Worm (Caenorhabditis elegans) whole organism, L2 larva: ENCODE measurements around the gene T22F7.3.
A peak's percentile ranks its signal among the peaks of the same experiment; 100 is the strongest.

Source experiments
- C34F6.9 ChIP-seq: fragments of 150-350 bp; optimal IDR thresholded peaks from 2 replicates; lab custom pipeline; 2014; ENCODE audit warnings: missing biosample characterization, missing genetic modification characterization
- F13H6.1 ChIP-seq: sonication (generic microtip); optimal IDR thresholded peaks from 2 replicates; lab custom pipeline; 2016; ENCODE audit warnings: missing genetic modification characterization, missing compliant biosample characterization
- R02D3.7 ChIP-seq: fragments of 150-350 bp; optimal IDR thresholded peaks from 2 replicates; lab custom pipeline; 2014; ENCODE audit warnings: missing biosample characterization, missing genetic modification characterization
- Y55F3AM.14 ChIP-seq: fragments of 200-800 bp; sonication (Bioruptor generic); optimal IDR thresholded peaks from 2 replicates; lab custom pipeline; 2018; ENCODE audit warnings: mild to moderate bottlenecking, missing genetic modification characterization, missing compliant biosample characterization
- ZK546.5 ChIP-seq: sonication (generic microtip); optimal IDR thresholded peaks from 2 replicates; lab custom pipeline; 2017; ENCODE audit warnings: missing biosample characterization, missing genetic modification characterization
- alr-1 ChIP-seq: fragments of 150-350 bp; optimal IDR thresholded peaks from 2 replicates; lab custom pipeline; 2014; ENCODE audit warnings: missing biosample characterization, missing genetic modification characterization
- aly-2 ChIP-seq: fragments of 150-350 bp; optimal IDR thresholded peaks from 2 replicates; lab custom pipeline; 2014; ENCODE audit warnings: missing biosample characterization, missing genetic modification characterization
- ama-1 ChIP-seq: fragments of 150-350 bp; optimal IDR thresholded peaks from 2 replicates; lab custom pipeline; 2018; ENCODE audit warnings: inconsistent platforms
- blmp-1 ChIP-seq: sonication (generic microtip); optimal IDR thresholded peaks from 2 replicates; lab custom pipeline; 2017; ENCODE audit warnings: missing genetic modification characterization, mild to moderate bottlenecking, missing compliant biosample characterization, antibody characterized with exemption, moderate library complexity; ENCODE audit not compliant: insufficient read depth
- ceh-16 ChIP-seq: fragments of 150-350 bp; optimal IDR thresholded peaks from 2 replicates; lab custom pipeline; 2014; ENCODE audit warnings: missing biosample characterization, missing genetic modification characterization
- ceh-82 ChIP-seq: fragments of 150-350 bp; optimal IDR thresholded peaks from 2 replicates; lab custom pipeline; 2014; ENCODE audit warnings: missing biosample characterization, missing genetic modification characterization
- crh-2 ChIP-seq: sonication (generic microtip); optimal IDR thresholded peaks from 2 replicates; lab custom pipeline; 2017; ENCODE audit warnings: missing biosample characterization, missing genetic modification characterization
- dmd-4 ChIP-seq: sonication (generic microtip); optimal IDR thresholded peaks from 2 replicates; lab custom pipeline; 2017; ENCODE audit warnings: missing biosample characterization, missing genetic modification characterization
- egl-27 ChIP-seq: sonication (generic microtip); optimal IDR thresholded peaks from 3 replicates; lab custom pipeline; 2017; ENCODE audit warnings: missing biosample characterization, missing genetic modification reagents, missing genetic modification characterization
- elt-1 ChIP-seq: fragments of 150-350 bp; optimal IDR thresholded peaks from 2 replicates; lab custom pipeline; 2014; ENCODE audit warnings: missing biosample characterization, missing genetic modification characterization
- elt-3 ChIP-seq: sonication (generic microtip); optimal IDR thresholded peaks from 2 replicates; lab custom pipeline; 2017; ENCODE audit warnings: missing biosample characterization, missing genetic modification characterization
- fos-1 ChIP-seq: fragments of 150-350 bp; optimal IDR thresholded peaks from 2 replicates; lab custom pipeline; 2014; ENCODE audit warnings: missing biosample characterization, missing genetic modification characterization
- gmeb-1 ChIP-seq: fragments of 150-350 bp; optimal IDR thresholded peaks from 2 replicates; lab custom pipeline; 2014; ENCODE audit warnings: missing biosample characterization, missing genetic modification characterization
- lin-11 ChIP-seq: fragments of 150-350 bp; sonication (generic microtip); optimal IDR thresholded peaks from 2 replicates; lab custom pipeline; 2014; ENCODE audit warnings: missing biosample characterization, missing genetic modification characterization, inconsistent platforms, mixed read lengths
- lin-13 ChIP-seq: fragments of 150-350 bp; optimal IDR thresholded peaks from 2 replicates; lab custom pipeline; 2014; ENCODE audit warnings: missing biosample characterization, missing genetic modification reagents, missing genetic modification characterization
- lin-39 ChIP-seq: fragments of 150-350 bp; optimal IDR thresholded peaks from 2 replicates; lab custom pipeline; 2014; ENCODE audit warnings: missing biosample characterization, missing genetic modification reagents, missing genetic modification characterization
- lsy-2 ChIP-seq, 2 experiments: fragments of 150-350 bp in 1 of 2; sonication (generic microtip) in 1 of 2; optimal IDR thresholded peaks; 2 replicates each; lab custom pipeline; 2014 to 2017; ENCODE audit warnings: missing biosample characterization in 2 of 2, missing genetic modification characterization in 2 of 2
- mab-5 ChIP-seq: fragments of 150-350 bp; optimal IDR thresholded peaks from 2 replicates; lab custom pipeline; 2014; ENCODE audit warnings: missing biosample characterization, missing genetic modification characterization
- mbf-1 ChIP-seq: sonication (generic microtip); optimal IDR thresholded peaks from 2 replicates; lab custom pipeline; 2017; ENCODE audit warnings: missing biosample characterization, missing genetic modification characterization
- mdl-1 ChIP-seq, 2 experiments: fragments of 150-350 bp in 1 of 2; sonication (generic microtip) in 1 of 2; optimal IDR thresholded peaks; 2 replicates each; lab custom pipeline; 2017; ENCODE audit warnings: missing biosample characterization in 2 of 2, missing genetic modification characterization in 2 of 2
- nhr-10 ChIP-seq: sonication (generic microtip); optimal IDR thresholded peaks from 2 replicates; lab custom pipeline; 2017; ENCODE audit warnings: missing biosample characterization, missing genetic modification characterization
- nhr-11 ChIP-seq: fragments of 150-350 bp; optimal IDR thresholded peaks from 2 replicates; lab custom pipeline; 2014; ENCODE audit warnings: missing biosample characterization, missing genetic modification characterization
- nhr-12 ChIP-seq: fragments of 150-350 bp; optimal IDR thresholded peaks from 2 replicates; lab custom pipeline; 2014; ENCODE audit warnings: missing biosample characterization, missing genetic modification characterization
- nhr-129 ChIP-seq: fragments of 150-350 bp; optimal IDR thresholded peaks from 2 replicates; lab custom pipeline; 2014; ENCODE audit warnings: missing biosample characterization, missing genetic modification characterization
- nhr-21 ChIP-seq: fragments of 150-350 bp; optimal IDR thresholded peaks from 2 replicates; lab custom pipeline; 2014; ENCODE audit warnings: missing biosample characterization, missing genetic modification characterization
- nhr-23 ChIP-seq: fragments of 150-350 bp; optimal IDR thresholded peaks from 2 replicates; lab custom pipeline; 2014; ENCODE audit warnings: missing biosample characterization, missing genetic modification reagents, missing genetic modification characterization
- nhr-237 ChIP-seq: fragments of 150-350 bp; optimal IDR thresholded peaks from 2 replicates; lab custom pipeline; 2014; ENCODE audit warnings: missing biosample characterization, missing genetic modification characterization
- nhr-25 ChIP-seq: fragments of 150-350 bp; sonication (generic microtip); optimal IDR thresholded peaks from 3 replicates; lab custom pipeline; 2014; ENCODE audit warnings: missing biosample characterization, missing genetic modification characterization
- nhr-6 ChIP-seq: fragments of 150-350 bp; optimal IDR thresholded peaks from 2 replicates; lab custom pipeline; 2014; ENCODE audit warnings: missing biosample characterization, missing genetic modification characterization
- nhr-77 ChIP-seq: fragments of 150-350 bp; optimal IDR thresholded peaks from 2 replicates; lab custom pipeline; 2014; ENCODE audit warnings: missing biosample characterization, missing genetic modification characterization
- peb-1 ChIP-seq: fragments of 150-350 bp; optimal IDR thresholded peaks from 2 replicates; lab custom pipeline; 2014; ENCODE audit warnings: missing biosample characterization, missing genetic modification characterization
- sem-4 ChIP-seq: fragments of 150-350 bp; optimal IDR thresholded peaks from 2 replicates; lab custom pipeline; 2014; ENCODE audit warnings: missing biosample characterization, missing genetic modification reagents, missing genetic modification characterization
- skn-1 ChIP-seq: sonication (generic microtip); optimal IDR thresholded peaks from 2 replicates; lab custom pipeline; 2017; ENCODE audit warnings: missing biosample characterization, missing genetic modification characterization
- sma-3 ChIP-seq: sonication (generic microtip); optimal IDR thresholded peaks from 2 replicates; lab custom pipeline; 2016; ENCODE audit warnings: missing genetic modification reagents, missing genetic modification characterization, missing compliant biosample characterization
- sma-9 ChIP-seq, 2 experiments: fragments of 150-350 bp in 1 of 2; sonication (generic microtip) in 1 of 2; optimal IDR thresholded peaks; 2 replicates each; lab custom pipeline; 2014 to 2016; ENCODE audit warnings: missing genetic modification characterization in 2 of 2, mild to moderate bottlenecking in 1 of 2, missing biosample characterization in 1 of 2, missing compliant biosample characterization in 1 of 2, missing genetic modification reagents in 1 of 2, moderate library complexity in 1 of 2
- snpc-4 ChIP-seq: fragments of 150-350 bp; optimal IDR thresholded peaks from 2 replicates; lab custom pipeline; 2014; ENCODE audit warnings: missing biosample characterization, missing genetic modification characterization
- unc-39 ChIP-seq: fragments of 150-350 bp; optimal IDR thresholded peaks from 2 replicates; lab custom pipeline; 2014; ENCODE audit warnings: missing biosample characterization, missing genetic modification characterization
- unc-55 ChIP-seq: fragments of 150-350 bp; sonication (generic microtip); optimal IDR thresholded peaks from 3 replicates; lab custom pipeline; 2014; ENCODE audit warnings: missing biosample characterization, missing genetic modification reagents, missing genetic modification characterization
- unc-62 ChIP-seq: fragments of 150-350 bp; optimal IDR thresholded peaks from 2 replicates; lab custom pipeline; 2014; ENCODE audit warnings: missing biosample characterization, missing genetic modification reagents, missing genetic modification characterization
- zag-1 ChIP-seq: fragments of 150-350 bp; optimal IDR thresholded peaks from 2 replicates; lab custom pipeline; 2014; ENCODE audit warnings: missing biosample characterization, missing genetic modification characterization
- ztf-1 ChIP-seq: fragments of 200-800 bp; sonication (Bioruptor generic); conservative IDR thresholded peaks from 2 replicates; pipeline ENCODE4 v1.3.6; 2022; ENCODE audit warnings: missing genetic modification characterization, missing compliant biosample characterization
- ztf-11 ChIP-seq: sonication (generic microtip); optimal IDR thresholded peaks from 2 replicates; lab custom pipeline; 2017; ENCODE audit warnings: missing biosample characterization, missing genetic modification characterization
- ztf-4 ChIP-seq: fragments of 150-350 bp; optimal IDR thresholded peaks from 2 replicates; lab custom pipeline; 2014; ENCODE audit warnings: missing biosample characterization, missing genetic modification characterization

T22F7.3 gene

ce11 chrIII:502583-502982 lies 21.3 kb downstream of the T22F7.3 start:
- TF ChIP-seq ztf-1 (GFP tag; lab: Robert Waterston, UW) (no peak), unc-39 (tag; lab: Kevin White, UChicago) (no peak), peb-1 (tag; lab: Kevin White, UChicago) (no peak), alr-1 (no peak), lin-13 (GFP tag; lab: Kevin White, UChicago) (no peak), nhr-237 (tag; lab: Kevin White, UChicago) (no peak), egl-27 (tag; lab: Kevin White, UChicago) (peak; percentile 63), fos-1 (tag; lab: Kevin White, UChicago) (peak; percentile 85), blmp-1 (tag; lab: Kevin White, UChicago) (no peak), nhr-23 (tag; lab: Kevin White, UChicago) (no peak), nhr-129 (tag; lab: Kevin White, UChicago) (peak; percentile 84), nhr-6 (peak; percentile 47), ZK546.5 (tag; lab: Kevin White, UChicago) (no peak), zag-1 (tag; lab: Kevin White, UChicago) (no peak), elt-1 (tag; lab: Kevin White, UChicago) (no peak), nhr-12 (tag; lab: Kevin White, UChicago) (no peak), skn-1 (tag; lab: Kevin White, UChicago) (no peak), ceh-16 (tag; lab: Kevin White, UChicago) (no peak), nhr-10 (tag; lab: Kevin White, UChicago) (no peak), dmd-4 (tag; lab: Kevin White, UChicago) (no peak), ceh-82 (tag; lab: Kevin White, UChicago) (no peak), ama-1 (lab: Kevin White, UChicago) (no peak), ztf-4 (tag; lab: Kevin White, UChicago) (no peak), lin-11 (tag; lab: Kevin White, UChicago) (peak; percentile 77), Y55F3AM.14 (GFP tag; lab: Kevin White, UChicago) (peak; percentile 72), nhr-77 (tag; lab: Kevin White, UChicago) (no peak), lsy-2 (tag; optimal IDR thresholded peaks at IDR 0.05; lab: Kevin White, UChicago) (peak in 1 of 2 experiments; percentile 51), elt-3 (tag; lab: Kevin White, UChicago) (no peak), unc-62 (GFP tag; lab: Kevin White, UChicago) (no peak), R02D3.7 (no peak), nhr-21 (tag; lab: Kevin White, UChicago) (peak; percentile 78), sem-4 (tag; lab: Kevin White, UChicago) (no peak), F13H6.1 (tag; lab: Kevin White, UChicago) (peak; percentile 72), nhr-25 (tag; lab: Kevin White, UChicago) (no peak), sma-3 (GFP tag; lab: Kevin White, UChicago) (peak; percentile 78), lin-39 (tag; lab: Kevin White, UChicago) (no peak), unc-55 (peak; percentile 73), mbf-1 (tag; lab: Kevin White, UChicago) (no peak), mdl-1 (tag; optimal IDR thresholded peaks at IDR 0.05; lab: Kevin White, UChicago) (peak in 1 of 2 experiments; percentile 18), crh-2 (peak; percentile 81), sma-9 (GFP tag; optimal IDR thresholded peaks at IDR 0.05; lab: Kevin White, UChicago) (no peak), sma-9 (tag; optimal IDR thresholded peaks at IDR 0.05; lab: Kevin White, UChicago) (no peak), ztf-11 (tag; lab: Kevin White, UChicago) (no peak), C34F6.9 (tag; lab: Kevin White, UChicago) (peak; percentile 45), gmeb-1 (tag; lab: Kevin White, UChicago) (peak; percentile 67), nhr-11 (tag; lab: Kevin White, UChicago) (peak; percentile 23), aly-2 (no peak), snpc-4 (tag; lab: Kevin White, UChicago) (no peak), mab-5 (tag; lab: Kevin White, UChicago) (peak; percentile 49)
